Worm (Caenorhabditis elegans) whole organism, L2 larva: Measurements from ENCODE around the gene tmbi-4.

ENCODE experiments used
- C34F6.9 ChIP-seq: fragments of 150-350 bp; optimal IDR thresholded peaks from 2 replicates; lab custom pipeline; 2014; ENCODE audit warnings: missing biosample characterization, missing genetic modification characterization
- F13H6.1 ChIP-seq: sonication (generic microtip); optimal IDR thresholded peaks from 2 replicates; lab custom pipeline; 2016; ENCODE audit warnings: missing genetic modification characterization, missing compliant biosample characterization
- Y55F3AM.14 ChIP-seq: fragments of 200-800 bp; sonication (Bioruptor generic); optimal IDR thresholded peaks from 2 replicates; lab custom pipeline; 2018; ENCODE audit warnings: mild to moderate bottlenecking, missing genetic modification characterization, missing compliant biosample characterization
- alr-1 ChIP-seq: fragments of 150-350 bp; optimal IDR thresholded peaks from 2 replicates; lab custom pipeline; 2014; ENCODE audit warnings: missing biosample characterization, missing genetic modification characterization
- aly-2 ChIP-seq: fragments of 150-350 bp; optimal IDR thresholded peaks from 2 replicates; lab custom pipeline; 2014; ENCODE audit warnings: missing biosample characterization, missing genetic modification characterization
- ceh-16 ChIP-seq: fragments of 150-350 bp; optimal IDR thresholded peaks from 2 replicates; lab custom pipeline; 2014; ENCODE audit warnings: missing biosample characterization, missing genetic modification characterization
- crh-2 ChIP-seq: sonication (generic microtip); optimal IDR thresholded peaks from 2 replicates; lab custom pipeline; 2017; ENCODE audit warnings: missing biosample characterization, missing genetic modification characterization
- dmd-4 ChIP-seq: sonication (generic microtip); optimal IDR thresholded peaks from 2 replicates; lab custom pipeline; 2017; ENCODE audit warnings: missing biosample characterization, missing genetic modification characterization
- egl-27 ChIP-seq: sonication (generic microtip); optimal IDR thresholded peaks from 3 replicates; lab custom pipeline; 2017; ENCODE audit warnings: missing biosample characterization, missing genetic modification reagents, missing genetic modification characterization
- elt-3 ChIP-seq: sonication (generic microtip); optimal IDR thresholded peaks from 2 replicates; lab custom pipeline; 2017; ENCODE audit warnings: missing biosample characterization, missing genetic modification characterization
- fos-1 ChIP-seq: fragments of 150-350 bp; optimal IDR thresholded peaks from 2 replicates; lab custom pipeline; 2014; ENCODE audit warnings: missing biosample characterization, missing genetic modification characterization
- gmeb-1 ChIP-seq: fragments of 150-350 bp; optimal IDR thresholded peaks from 2 replicates; lab custom pipeline; 2014; ENCODE audit warnings: missing biosample characterization, missing genetic modification characterization
- lin-11 ChIP-seq: fragments of 150-350 bp; sonication (generic microtip); optimal IDR thresholded peaks from 2 replicates; lab custom pipeline; 2014; ENCODE audit warnings: missing biosample characterization, missing genetic modification characterization, inconsistent platforms, mixed read lengths
- lin-13 ChIP-seq: fragments of 150-350 bp; optimal IDR thresholded peaks from 2 replicates; lab custom pipeline; 2014; ENCODE audit warnings: missing biosample characterization, missing genetic modification reagents, missing genetic modification characterization
- lin-39 ChIP-seq: fragments of 150-350 bp; optimal IDR thresholded peaks from 2 replicates; lab custom pipeline; 2014; ENCODE audit warnings: missing biosample characterization, missing genetic modification reagents, missing genetic modification characterization
- lsy-2 ChIP-seq, 2 experiments: fragments of 150-350 bp in 1 of 2; sonication (generic microtip) in 1 of 2; optimal IDR thresholded peaks; 2 replicates each; lab custom pipeline; 2014 to 2017; ENCODE audit warnings: missing biosample characterization in 2 of 2, missing genetic modification characterization in 2 of 2
- mab-5 ChIP-seq: fragments of 150-350 bp; optimal IDR thresholded peaks from 2 replicates; lab custom pipeline; 2014; ENCODE audit warnings: missing biosample characterization, missing genetic modification characterization
- mbf-1 ChIP-seq: sonication (generic microtip); optimal IDR thresholded peaks from 2 replicates; lab custom pipeline; 2017; ENCODE audit warnings: missing biosample characterization, missing genetic modification characterization
- mdl-1 ChIP-seq, 2 experiments: fragments of 150-350 bp in 1 of 2; sonication (generic microtip) in 1 of 2; optimal IDR thresholded peaks; 2 replicates each; lab custom pipeline; 2017; ENCODE audit warnings: missing biosample characterization in 2 of 2, missing genetic modification characterization in 2 of 2
- nhr-10 ChIP-seq: sonication (generic microtip); optimal IDR thresholded peaks from 2 replicates; lab custom pipeline; 2017; ENCODE audit warnings: missing biosample characterization, missing genetic modification characterization
- nhr-12 ChIP-seq: fragments of 150-350 bp; optimal IDR thresholded peaks from 2 replicates; lab custom pipeline; 2014; ENCODE audit warnings: missing biosample characterization, missing genetic modification characterization
- nhr-129 ChIP-seq: fragments of 150-350 bp; optimal IDR thresholded peaks from 2 replicates; lab custom pipeline; 2014; ENCODE audit warnings: missing biosample characterization, missing genetic modification characterization
- nhr-21 ChIP-seq: fragments of 150-350 bp; optimal IDR thresholded peaks from 2 replicates; lab custom pipeline; 2014; ENCODE audit warnings: missing biosample characterization, missing genetic modification characterization
- nhr-23 ChIP-seq: fragments of 150-350 bp; optimal IDR thresholded peaks from 2 replicates; lab custom pipeline; 2014; ENCODE audit warnings: missing biosample characterization, missing genetic modification reagents, missing genetic modification characterization
- nhr-237 ChIP-seq: fragments of 150-350 bp; optimal IDR thresholded peaks from 2 replicates; lab custom pipeline; 2014; ENCODE audit warnings: missing biosample characterization, missing genetic modification characterization
- nhr-25 ChIP-seq: fragments of 150-350 bp; sonication (generic microtip); optimal IDR thresholded peaks from 3 replicates; lab custom pipeline; 2014; ENCODE audit warnings: missing biosample characterization, missing genetic modification characterization
- nhr-6 ChIP-seq: fragments of 150-350 bp; optimal IDR thresholded peaks from 2 replicates; lab custom pipeline; 2014; ENCODE audit warnings: missing biosample characterization, missing genetic modification characterization
- peb-1 ChIP-seq: fragments of 150-350 bp; optimal IDR thresholded peaks from 2 replicates; lab custom pipeline; 2014; ENCODE audit warnings: missing biosample characterization, missing genetic modification characterization
- sma-3 ChIP-seq: sonication (generic microtip); optimal IDR thresholded peaks from 2 replicates; lab custom pipeline; 2016; ENCODE audit warnings: missing genetic modification reagents, missing genetic modification characterization, missing compliant biosample characterization
- sma-9 ChIP-seq, 2 experiments: fragments of 150-350 bp in 1 of 2; sonication (generic microtip) in 1 of 2; optimal IDR thresholded peaks; 2 replicates each; lab custom pipeline; 2014 to 2016; ENCODE audit warnings: missing genetic modification characterization in 2 of 2, mild to moderate bottlenecking in 1 of 2, missing biosample characterization in 1 of 2, missing compliant biosample characterization in 1 of 2, missing genetic modification reagents in 1 of 2, moderate library complexity in 1 of 2
- snpc-4 ChIP-seq: fragments of 150-350 bp; optimal IDR thresholded peaks from 2 replicates; lab custom pipeline; 2014; ENCODE audit warnings: missing biosample characterization, missing genetic modification characterization
- unc-39 ChIP-seq: fragments of 150-350 bp; optimal IDR thresholded peaks from 2 replicates; lab custom pipeline; 2014; ENCODE audit warnings: missing biosample characterization, missing genetic modification characterization
- unc-55 ChIP-seq: fragments of 150-350 bp; sonication (generic microtip); optimal IDR thresholded peaks from 3 replicates; lab custom pipeline; 2014; ENCODE audit warnings: missing biosample characterization, missing genetic modification reagents, missing genetic modification characterization

tmbi-4 gene

DNA sequence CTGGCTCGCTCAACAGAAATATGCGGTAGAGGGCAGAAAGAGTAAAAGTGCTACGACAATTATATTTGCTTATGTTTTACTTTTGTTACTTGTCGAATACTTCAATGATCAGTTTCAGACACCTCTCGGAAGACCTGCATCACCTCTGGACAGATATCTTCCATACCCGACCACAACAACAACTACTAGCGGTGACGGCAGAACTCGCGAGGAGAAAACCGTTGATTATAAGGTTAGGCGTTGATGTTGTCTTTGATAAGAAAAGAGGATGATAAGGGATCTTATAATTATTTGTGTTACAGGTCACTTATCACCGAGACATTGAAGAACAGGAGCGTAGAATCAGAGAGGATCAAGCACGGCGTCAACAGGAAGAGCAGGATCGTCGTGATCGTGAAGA, 45.4 kb upstream of the tmbi-4 start:
- TF ChIP-seq nhr-129 (tag; lab: Kevin White, UChicago) (no peak), nhr-6 (no peak), lin-13 (GFP tag; lab: Kevin White, UChicago) (no peak), aly-2 (tag; lab: Kevin White, UChicago) (no peak), lin-39 (no peak), mab-5 (no peak), nhr-10 (tag; lab: Kevin White, UChicago) (no peak), fos-1 (tag; lab: Kevin White, UChicago) (peak; percentile 7)

DNA sequence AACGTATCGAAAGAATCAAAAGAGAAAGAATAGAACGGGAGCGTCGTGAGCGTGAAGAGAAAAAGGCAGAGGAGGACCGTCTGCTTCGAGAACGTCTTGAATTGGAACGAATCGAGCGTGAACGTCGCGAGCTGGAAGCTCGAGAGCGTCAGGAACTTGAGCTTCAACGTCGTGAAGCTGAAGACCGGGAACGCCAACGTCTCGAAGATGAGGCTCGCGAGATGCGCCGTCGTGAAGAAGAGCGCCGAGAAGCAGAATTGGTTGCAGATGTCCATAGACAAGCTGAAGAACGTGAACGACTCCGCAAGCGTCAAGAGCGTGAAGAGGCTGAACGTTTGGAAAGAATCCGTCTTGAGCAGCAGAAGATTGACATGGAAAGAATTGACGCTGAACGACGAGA, 44.6 kb upstream of the tmbi-4 start:
- no peak for TF ChIP-seq nhr-12
- no peak for TF ChIP-seq nhr-25 (tag; lab: Kevin White, UChicago)
- no peak for TF ChIP-seq egl-27 (tag; lab: Kevin White, UChicago)
- TF ChIP-seq dmd-4 (tag; lab: Kevin White, UChicago): no peak

DNA sequence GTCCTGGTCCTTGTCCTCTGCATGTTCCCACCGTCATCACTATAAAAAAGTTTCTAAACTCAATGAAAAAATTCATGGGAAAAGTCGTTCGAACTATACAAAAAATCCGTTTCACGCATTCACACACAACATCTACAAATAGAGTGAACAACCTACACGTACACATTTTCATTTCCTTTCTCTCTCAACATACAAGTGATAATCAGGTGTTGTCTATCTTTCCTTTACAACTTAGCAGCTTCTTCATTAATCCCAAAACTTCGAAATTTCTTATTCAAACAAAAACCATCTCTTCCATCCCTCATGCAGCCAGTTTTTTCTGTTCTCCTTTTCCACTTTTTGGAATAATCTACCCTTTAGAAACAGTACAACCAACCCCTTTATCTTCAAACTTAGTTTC, 42.6 kb upstream of the tmbi-4 start:
- no peak for TF ChIP-seq nhr-25 (tag; lab: Kevin White, UChicago)

DNA sequence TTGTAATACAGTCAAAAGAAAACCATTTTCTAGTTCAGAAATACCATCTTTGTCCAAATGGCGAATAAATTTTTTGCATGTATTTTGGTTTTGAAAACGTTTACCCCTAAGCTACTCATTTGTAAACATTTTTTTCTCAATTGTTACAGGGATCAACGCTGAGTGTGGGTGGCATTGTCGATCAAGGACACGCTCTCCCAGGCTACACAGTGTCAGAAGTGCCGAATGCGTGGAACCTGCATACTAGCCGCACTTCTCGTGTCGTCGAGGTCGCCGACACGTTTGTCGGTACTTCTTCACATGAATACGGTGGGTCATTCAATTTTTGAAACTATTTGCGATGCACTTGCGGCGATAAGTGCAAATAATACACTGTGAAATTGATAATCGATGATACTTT, 38.9 kb upstream of the tmbi-4 start:
- TF ChIP-seq lsy-2 (tag; optimal IDR thresholded peaks at IDR 0.05; lab: Kevin White, UChicago): no peak
- TF ChIP-seq nhr-25 (tag; lab: Kevin White, UChicago): peak; percentile 66

DNA sequence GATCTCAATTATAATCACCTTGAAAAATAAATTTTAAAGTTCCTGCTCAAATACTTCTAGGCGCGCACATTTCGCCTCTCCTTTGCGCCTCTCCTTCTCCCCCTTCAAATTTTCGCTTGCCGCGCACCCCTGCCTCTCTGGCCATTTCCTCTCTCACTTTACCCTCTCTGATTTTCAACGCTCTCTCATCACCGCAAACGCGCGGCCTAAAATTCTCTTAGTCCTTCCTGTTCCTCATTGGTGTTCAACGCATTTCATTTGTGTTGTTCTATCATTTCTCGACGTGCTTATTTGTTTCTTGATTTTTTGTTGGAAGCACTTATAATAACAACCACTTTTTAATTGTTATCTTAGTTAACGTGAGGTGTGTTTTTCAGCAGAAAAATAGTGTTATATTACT, 36.7 kb upstream of the tmbi-4 start, which contains the start of gene C25A11.2:
TSS of gene C25A11.2 (plus strand) at position 238 of the 400 bp plus-strand sequence.
- TF ChIP-seq nhr-129 (tag; lab: Kevin White, UChicago) (peak; percentile 57), crh-2 (tag; lab: Kevin White, UChicago) (peak; percentile 33), gmeb-1 (peak; percentile 27), C34F6.9 (tag; lab: Kevin White, UChicago) (peak; percentile 72), lin-13 (GFP tag; lab: Kevin White, UChicago) (peak; percentile 42), mdl-1 (tag; optimal IDR thresholded peaks at IDR 0.05; lab: Kevin White, UChicago) (no peak), lsy-2 (tag; optimal IDR thresholded peaks at IDR 0.05; lab: Kevin White, UChicago) (peak in 1 of 2 experiments; percentile 60), nhr-12 (no peak), F13H6.1 (peak; percentile 64), sma-9 (GFP tag; optimal IDR thresholded peaks at IDR 0.05; lab: Kevin White, UChicago) (peak; percentile 18), sma-9 (tag; optimal IDR thresholded peaks at IDR 0.05; lab: Kevin White, UChicago) (no peak), ceh-16 (tag; lab: Kevin White, UChicago) (no peak), sma-3 (GFP tag; lab: Kevin White, UChicago) (peak; percentile 16), unc-55 (GFP tag; lab: Kevin White, UChicago) (peak; percentile 55)

DNA sequence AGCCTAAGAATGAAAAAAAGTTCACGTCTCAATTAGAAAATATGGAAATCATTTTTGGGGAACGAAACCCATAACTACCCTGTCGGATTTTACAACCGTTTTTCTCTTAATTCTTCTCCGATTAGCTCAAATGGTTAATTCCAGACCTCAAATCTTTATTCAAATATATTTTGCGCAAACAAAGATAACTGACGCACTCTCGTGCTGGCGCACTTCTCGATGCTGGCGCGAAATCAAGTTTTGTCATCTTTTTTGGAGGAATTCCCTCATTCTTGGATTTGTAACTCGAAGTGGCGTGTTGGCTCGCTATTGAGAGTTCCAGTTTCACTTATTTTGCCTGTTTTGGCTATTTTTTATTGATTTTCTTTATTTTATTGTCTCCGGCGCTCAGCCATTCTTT, 33.0 kb upstream of the tmbi-4 start:
- TF ChIP-seq mbf-1 (tag; lab: Kevin White, UChicago) (no peak), sma-9 (GFP tag; optimal IDR thresholded peaks at IDR 0.05; lab: Kevin White, UChicago) (no peak), sma-9 (tag; optimal IDR thresholded peaks at IDR 0.05; lab: Kevin White, UChicago) (no peak), alr-1 (tag; lab: Kevin White, UChicago) (no peak), nhr-23 (no peak), nhr-6 (no peak), F13H6.1 (no peak), snpc-4 (no peak)

DNA sequence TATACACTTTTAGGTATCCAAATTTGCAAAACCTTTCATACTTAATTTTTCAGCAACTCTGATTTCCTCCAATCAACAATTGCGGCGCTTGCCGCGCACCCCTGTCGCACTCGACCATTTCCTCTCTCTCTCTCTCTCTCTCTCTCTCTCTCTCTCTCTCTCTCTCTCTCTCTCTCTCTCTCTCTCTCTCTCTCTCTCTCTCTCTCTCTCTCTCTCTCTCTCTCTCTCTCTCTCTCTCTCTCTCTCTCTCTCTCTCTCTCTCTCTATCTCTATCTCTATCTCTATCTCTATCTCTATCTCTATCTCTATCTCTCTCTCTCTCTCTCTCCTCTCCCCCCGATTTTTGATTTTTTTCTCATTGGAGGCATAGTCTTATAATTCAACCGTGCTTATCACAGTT, 31.8 kb upstream of the tmbi-4 start:
- peak; percentile 47 for TF ChIP-seq nhr-25 (tag; lab: Kevin White, UChicago)
- peak; percentile 7 for TF ChIP-seq C34F6.9 (tag; lab: Kevin White, UChicago)
- TF ChIP-seq, all 48 proteins: peak for 2; not testable (repeated sequence) for 46

DNA sequence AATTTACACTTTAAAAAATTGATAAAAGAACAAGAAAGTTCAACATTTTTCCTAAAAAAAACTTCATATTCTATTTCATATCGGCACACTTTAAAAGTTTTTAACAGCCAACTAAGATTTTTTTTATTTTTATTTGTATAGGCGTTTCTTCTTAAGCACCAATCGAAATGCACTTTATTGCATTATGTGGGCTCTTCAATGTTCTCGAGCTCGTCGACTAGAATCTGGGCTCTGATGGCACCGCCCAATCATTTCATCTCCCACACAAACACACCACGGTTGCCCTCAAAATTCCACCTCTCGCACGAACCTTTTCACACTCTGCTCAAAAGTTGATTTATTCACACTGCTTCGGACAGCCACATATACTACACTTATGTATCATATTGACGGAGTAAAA, 13.1 kb upstream of the tmbi-4 start, which contains the start of gene B0563.6:
TSS of gene B0563.6 (plus strand) at position 301 of the 400 bp plus-strand sequence.
- no peak for TF ChIP-seq gmeb-1
- no peak for TF ChIP-seq lin-13 (GFP tag; lab: Kevin White, UChicago)
- no peak for TF ChIP-seq unc-39 (tag; lab: Kevin White, UChicago)
- TF ChIP-seq aly-2 (tag; lab: Kevin White, UChicago): no peak
- TF ChIP-seq lin-39: no peak
- no peak for TF ChIP-seq F13H6.1
- TF ChIP-seq lin-11 (tag; lab: Kevin White, UChicago): no peak
- TF ChIP-seq nhr-21 (tag; lab: Kevin White, UChicago): no peak
- no peak for TF ChIP-seq sma-3 (GFP tag; lab: Kevin White, UChicago)
- TF ChIP-seq alr-1 (tag; lab: Kevin White, UChicago): no peak
- TF ChIP-seq peb-1 (tag; lab: Kevin White, UChicago): no peak
- no peak for TF ChIP-seq nhr-237 (tag; lab: Kevin White, UChicago)
- no peak for TF ChIP-seq elt-3 (tag; lab: Kevin White, UChicago)
- no peak for TF ChIP-seq Y55F3AM.14 (GFP tag; lab: Kevin White, UChicago)
- no peak for TF ChIP-seq nhr-23
- no peak for TF ChIP-seq ceh-16 (tag; lab: Kevin White, UChicago)
- no peak for TF ChIP-seq C34F6.9 (tag; lab: Kevin White, UChicago)
